Worm (Caenorhabditis elegans) whole organism, L3 larva: Measurements from ENCODE around the gene crn-7.

ENCODE experiments used
- lsy-12 ChIP-seq: sonication (generic microtip); optimal IDR thresholded peaks from 2 replicates; lab custom pipeline; 2016; ENCODE audit warnings: mild to moderate bottlenecking, missing genetic modification characterization, missing compliant biosample characterization

crn-7 gene

DNA sequence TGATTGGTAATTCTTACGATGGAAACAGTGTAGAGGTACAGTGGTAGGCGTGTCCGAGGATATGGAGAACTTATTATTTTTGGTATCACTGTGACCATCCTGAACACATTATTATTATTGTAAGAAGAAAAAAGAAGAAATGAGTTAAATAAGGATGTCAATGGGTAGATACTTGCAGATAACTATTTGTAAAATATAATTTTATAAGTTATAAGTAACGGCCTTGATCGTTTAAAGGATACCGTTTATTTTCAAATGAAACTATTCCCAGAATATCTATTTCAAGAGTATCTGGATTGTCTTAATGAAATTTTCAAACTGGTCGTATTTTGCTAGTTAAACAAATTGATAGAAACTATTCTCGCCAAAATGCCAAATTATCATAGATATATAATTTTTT, 51.9 kb downstream of the crn-7 start, which contains the start of gene F10E9.10:
Gene F10E9.10, minus strand, starts transcription at position 101 of the 400 bp plus-strand sequence.
- TF ChIP-seq lsy-12 (tag; lab: Kevin White, UChicago) = no peak
